Fruit fly (Drosophila melanogaster): ENCODE measurements around the gene Cht11.

Gene Cht11

dm6 chrX:6859756-6860412, 10.6 kb upstream of the Cht11 start (continued):
- TF ChIP-seq CG14965 (GFP tag; optimal IDR thresholded peaks at IDR 0.05; ENCODE audit: borderline replicate concordance), result no peak
- no peak for TF ChIP-seq CG9876 (GFP tag; optimal IDR thresholded peaks at IDR 0.05)
- peak; percentile 70 for TF ChIP-seq CG10654 (GFP tag; optimal IDR thresholded peaks at IDR 0.05)
- TF ChIP-seq CG5180 (GFP tag; optimal IDR thresholded peaks at IDR 0.05), result peak; percentile 64
- no peak for TF ChIP-seq dm (GFP tag; optimal IDR thresholded peaks at IDR 0.05)
- TF ChIP-seq CG13424 (tag; optimal IDR thresholded peaks at IDR 0.05), result peak; percentile 42
- no peak for TF ChIP-seq CG17802 (tag; optimal IDR thresholded peaks at IDR 0.05)
- TF ChIP-seq danr (GFP tag; IDR thresholded peaks at IDR 0.05), result peak; percentile 57
- no peak for TF ChIP-seq CG3838 (GFP tag; optimal IDR thresholded peaks at IDR 0.05)
- no peak for TF ChIP-seq fd3F (GFP tag; optimal IDR thresholded peaks at IDR 0.05)
- TF ChIP-seq CG6813 (GFP tag; optimal IDR thresholded peaks at IDR 0.05), result peak; percentile 67
- no peak for TF ChIP-seq schlank (tag; optimal IDR thresholded peaks at IDR 0.05)
- peak; percentile 74 for TF ChIP-seq gro (GFP tag; optimal IDR thresholded peaks at IDR 0.05)
- no peak for TF ChIP-seq pb (GFP tag; optimal IDR thresholded peaks at IDR 0.05)
- no peak for TF ChIP-seq crp (GFP tag; optimal IDR thresholded peaks at IDR 0.05)
- no peak for TF ChIP-seq Stat92E (GFP tag; optimal IDR thresholded peaks at IDR 0.05)
- no peak for TF ChIP-seq dmrt11E (tag; optimal IDR thresholded peaks at IDR 0.05)
- TF ChIP-seq vfl (GFP tag; optimal IDR thresholded peaks at IDR 0.05), result no peak
- no peak for TF ChIP-seq Bgb (GFP tag; IDR thresholded peaks at IDR 0.05; ENCODE audit: partially characterized antibody)
- 0 out of 3 replicates have a peak, but pooled peaks have one; percentile 48 for TF ChIP-seq Mrtf (GFP tag; IDR thresholded peaks at IDR 0.05)
- TF ChIP-seq Hr39 (optimal IDR thresholded peaks at IDR 0.05), result no peak
- TF ChIP-seq run (tag; optimal IDR thresholded peaks at IDR 0.05), result peak; percentile 23
- TF ChIP-seq Taf1 (GFP tag; IDR thresholded peaks at IDR 0.05), result peak; percentile 59; the same call in 1 of the 2 replicates
- TF ChIP-seq Bdp1 (GFP tag; optimal IDR thresholded peaks at IDR 0.05), result no peak
- peak; percentile 64 for TF ChIP-seq CG11247 (GFP tag; IDR thresholded peaks at IDR 0.05)
- no peak for TF ChIP-seq Abd-B (GFP tag; optimal IDR thresholded peaks at IDR 0.05)
- peak; percentile 61 to 70 for TF ChIP-seq bsh (GFP tag; optimal IDR thresholded peaks at IDR 0.05)
- peak; percentile 98 for TF ChIP-seq Ets65A (GFP tag)
- TF ChIP-seq gsb (GFP tag; IDR thresholded peaks at IDR 0.05), result peak; percentile 40; the same call in 1 of the 2 replicates
- peak; percentile 19 for TF ChIP-seq Hr3 (GFP tag; optimal IDR thresholded peaks at IDR 0.05)
- peak; percentile 77; the same call in 2 of the 3 replicates for TF ChIP-seq Dbx (GFP tag; IDR thresholded peaks at IDR 0.05)
- no peak for TF ChIP-seq Atf-2 (GFP tag; optimal IDR thresholded peaks at IDR 0.05)
- peak; percentile 85 for TF ChIP-seq mam (GFP tag; optimal IDR thresholded peaks at IDR 0.05)
- peak; percentile 83 for TF ChIP-seq Antp (GFP tag; optimal IDR thresholded peaks at IDR 0.05)
- TF ChIP-seq CG11093 (GFP tag; IDR thresholded peaks at IDR 0.05), result peak; percentile 75
- peak; percentile 81 for TF ChIP-seq HHEX (GFP tag; optimal IDR thresholded peaks at IDR 0.05)
- TF ChIP-seq Xrp1 (GFP tag; IDR thresholded peaks at IDR 0.05), result peak; percentile 74
- peak; percentile 46 for TF ChIP-seq CG15696 (tag; optimal IDR thresholded peaks at IDR 0.05)
- TF ChIP-seq CG11696 (GFP tag; IDR thresholded peaks at IDR 0.05), result no peak
- peak; percentile 63; the same call in 1 of the 2 replicates for TF ChIP-seq sob (GFP tag; IDR thresholded peaks at IDR 0.05)
- peak; percentile 85 for TF ChIP-seq ftz-f1 (GFP tag; optimal IDR thresholded peaks at IDR 0.05)
- no peak for TF ChIP-seq CG15479 (GFP tag; optimal IDR thresholded peaks at IDR 0.05)
- peak; percentile 59 for TF ChIP-seq CG15269 (tag; optimal IDR thresholded peaks at IDR 0.05)
- TF ChIP-seq CG7987 (GFP tag; optimal IDR thresholded peaks at IDR 0.05), result peak; percentile 23
- no peak for TF ChIP-seq pita (GFP tag; optimal IDR thresholded peaks at IDR 0.05)
- TF ChIP-seq Aef1 (GFP tag; IDR thresholded peaks at IDR 0.05), result peak; percentile 67
- peak; percentile 66 for TF ChIP-seq CG13296 (GFP tag; optimal IDR thresholded peaks at IDR 0.05)
- no peak for TF ChIP-seq CG17568 (GFP tag; optimal IDR thresholded peaks at IDR 0.05)
- TF ChIP-seq jumu (GFP tag; optimal IDR thresholded peaks at IDR 0.05), result peak; percentile 71
